Worm (Caenorhabditis elegans) whole organism, early embryonic: ENCODE data around the gene sluh-7.

Experiments
- ama-1 ChIP-seq: fragments of 150-350 bp; optimal IDR thresholded peaks from 2 replicates; lab custom pipeline; 2014
- ceh-13 ChIP-seq: fragments of 200-800 bp; sonication (Bioruptor generic); optimal IDR thresholded peaks from 2 replicates; lab custom pipeline; 2018; ENCODE audit warnings: mild to moderate bottlenecking, missing genetic modification characterization, missing compliant biosample characterization
- flt-1 ChIP-seq: fragments of 200-800 bp; sonication (Bioruptor generic); IDR thresholded peaks from 2 replicates; pipeline ENCODE4 v1.3.6; 2022; ENCODE audit warnings: missing genetic modification characterization, missing compliant biosample characterization
- scrt-1 ChIP-seq: fragments of 200-800 bp; sonication (Bioruptor generic); IDR thresholded peaks from 2 replicates; pipeline ENCODE4 v1.3.6; 2022; ENCODE audit warnings: missing genetic modification characterization, missing compliant biosample characterization
- tbx-37 ChIP-seq: fragments of 200-800 bp; sonication (Bioruptor generic); conservative IDR thresholded peaks from 2 replicates; pipeline ENCODE4 v1.3.6; 2022; ENCODE audit warnings: missing genetic modification reagents, missing genetic modification characterization, missing compliant biosample characterization

- TF ChIP-seq tbx-37, result no peak
- no peak for TF ChIP-seq ceh-13 (GFP tag; lab: Kevin White, UChicago)
- no peak for TF ChIP-seq scrt-1 (GFP tag; lab: Robert Waterston, UW)
- no peak for TF ChIP-seq flt-1 (GFP tag; lab: Robert Waterston, UW)
- TF ChIP-seq ama-1, result no peak
These were observed 15.6 kb upstream of the sluh-7 start for ce11 chrV:10371177-10371576.
